Fruit fly (Drosophila melanogaster): Measurements from ENCODE around the gene CG3213.

The CG3213 gene

DNA sequence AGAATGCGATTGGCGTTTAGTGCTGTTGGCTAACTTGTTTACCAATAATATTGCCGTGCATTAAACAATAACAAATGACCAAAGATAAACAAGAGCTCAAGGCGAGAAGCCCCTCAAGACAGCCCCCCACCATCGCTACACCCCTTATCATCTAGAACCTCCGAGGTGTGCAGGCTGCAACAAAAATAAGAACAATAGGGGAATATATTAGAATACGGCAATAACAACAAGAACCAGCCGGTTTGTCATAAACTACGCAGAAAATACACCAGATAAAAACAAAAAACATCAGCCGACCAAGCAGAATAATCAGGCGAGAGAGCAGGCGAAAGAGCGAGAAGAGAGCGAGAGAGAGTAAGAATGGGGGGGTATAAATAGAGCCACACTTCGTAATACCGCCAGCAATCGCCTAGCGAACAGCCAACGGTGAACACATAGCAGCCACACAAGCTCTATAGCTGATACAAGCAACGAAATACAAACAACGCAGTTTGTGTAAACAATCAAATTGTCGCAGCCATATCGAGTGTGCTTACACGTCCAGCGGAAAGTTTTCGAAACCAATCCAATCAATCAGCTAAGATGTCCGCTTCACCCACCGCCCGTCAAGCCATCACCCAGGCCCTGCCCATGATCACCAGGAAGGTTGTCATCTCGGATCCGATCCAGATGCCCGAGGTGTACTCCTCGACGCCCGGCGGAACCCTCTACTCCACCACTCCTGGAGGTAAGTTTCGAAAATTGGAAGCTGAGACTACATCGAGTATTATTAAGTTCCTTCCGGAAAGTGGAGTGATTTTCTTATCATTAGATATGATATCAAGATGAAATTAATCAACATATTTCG is 41.2 kb downstream of the CG3213 start, which contains the start of gene Thor (continued):
- TF ChIP-seq CG9609 (GFP tag; optimal IDR thresholded peaks at IDR 0.05): peak; percentile 22
- TF ChIP-seq lilli (GFP tag; optimal IDR thresholded peaks at IDR 0.05): peak; percentile 86
- peak; percentile 26 for TF ChIP-seq CG30403 (GFP tag; optimal IDR thresholded peaks at IDR 0.05)
- peak; percentile 34 for TF ChIP-seq CG12219 (GFP tag; optimal IDR thresholded peaks at IDR 0.05)
- TF ChIP-seq fu2 (GFP tag; optimal IDR thresholded peaks at IDR 0.05): peak; percentile 29
- peak; percentile 36 for TF ChIP-seq CG15601 (tag; optimal IDR thresholded peaks at IDR 0.05)
- TF ChIP-seq CG11504 (tag; optimal IDR thresholded peaks at IDR 0.05): peak; percentile 42
- peak; percentile 57 for TF ChIP-seq p53 (GFP tag; optimal IDR thresholded peaks at IDR 0.05)
- TF ChIP-seq Hr78 (GFP tag; optimal IDR thresholded peaks at IDR 0.05): peak in 1 of 2 experiments; percentile 6
- peak; percentile 32 for TF ChIP-seq CG10654 (GFP tag; optimal IDR thresholded peaks at IDR 0.05)
- TF ChIP-seq CG6175 (GFP tag; IDR thresholded peaks at IDR 0.05): peak; percentile 75
- peak; percentile 86 for TF ChIP-seq CG11456 (GFP tag; IDR thresholded peaks at IDR 0.05)
- TF ChIP-seq CG18764 (GFP tag; optimal IDR thresholded peaks at IDR 0.05): peak; percentile 52
- peak; percentile 75 for TF ChIP-seq CG17328 (GFP tag; IDR thresholded peaks at IDR 0.05)
- no peak for TF ChIP-seq CG9437 (GFP tag; optimal IDR thresholded peaks at IDR 0.05)
- TF ChIP-seq CG4282 (GFP tag; optimal IDR thresholded peaks at IDR 0.05): peak; percentile 54
- TF ChIP-seq CG7271 (tag; optimal IDR thresholded peaks at IDR 0.05): no peak
- peak; percentile 86 for TF ChIP-seq MTF-1 (GFP tag; optimal IDR thresholded peaks at IDR 0.05; ENCODE audit: borderline replicate concordance)
- peak; percentile 17 for TF ChIP-seq CG10565 (GFP tag; optimal IDR thresholded peaks at IDR 0.05)
- peak; percentile 65 for TF ChIP-seq oc (tag; optimal IDR thresholded peaks at IDR 0.05)
- peak; percentile 12 for TF ChIP-seq pzg (GFP tag; optimal IDR thresholded peaks at IDR 0.05)
- peak; percentile 11 for TF ChIP-seq Sox102F (GFP tag; optimal IDR thresholded peaks at IDR 0.05)
- TF ChIP-seq CG14667 (GFP tag; IDR thresholded peaks at IDR 0.05): peak; percentile 38; the same call in 1 of the 2 replicates
- peak; percentile 12 for TF ChIP-seq Lhr (GFP tag; optimal IDR thresholded peaks at IDR 0.05)
- peak; percentile 78 for TF ChIP-seq bbx (GFP tag; IDR thresholded peaks at IDR 0.05; ENCODE audit: partially characterized antibody)
- TF ChIP-seq Dbx (GFP tag; IDR thresholded peaks at IDR 0.05): peak; percentile 84
- no peak for TF ChIP-seq dan (GFP tag; IDR thresholded peaks at IDR 0.05)
- TF ChIP-seq ATbp (GFP tag; optimal IDR thresholded peaks at IDR 0.05): peak; percentile 74
- peak; percentile 16 for TF ChIP-seq Chrac-16 (GFP tag; optimal IDR thresholded peaks at IDR 0.05)
- no peak for TF ChIP-seq Sin3A (optimal IDR thresholded peaks at IDR 0.05)
- TF ChIP-seq ssp (GFP tag; IDR thresholded peaks at IDR 0.05): no peak
- TF ChIP-seq pros (GFP tag; optimal IDR thresholded peaks at IDR 0.05): peak; percentile 68
- no peak; the same call in 2 of the 3 replicates for TF ChIP-seq zen2 (GFP tag; IDR thresholded peaks at IDR 0.05; ENCODE audit: partially characterized antibody)
- no peak for TF ChIP-seq CG3995 (GFP tag; optimal IDR thresholded peaks at IDR 0.05)
- TF ChIP-seq sens-2 (GFP tag; IDR thresholded peaks at IDR 0.05): 0 out of 2 replicates have a peak, but pooled peaks have one; percentile 63
- peak; percentile 50 for TF ChIP-seq en (GFP tag; optimal IDR thresholded peaks at IDR 0.05)
- TF ChIP-seq CG12659 (GFP tag; optimal IDR thresholded peaks at IDR 0.05): peak; percentile 74
- peak; percentile 52 for TF ChIP-seq Mes4 (GFP tag; optimal IDR thresholded peaks at IDR 0.05)
- peak; percentile 73; the same call in 1 of the 2 replicates for TF ChIP-seq tna (GFP tag; IDR thresholded peaks at IDR 0.05; ENCODE audit: partially characterized antibody)
- TF ChIP-seq Nf-YC (tag; optimal IDR thresholded peaks at IDR 0.05): peak; percentile 71
- peak; percentile 94 for TF ChIP-seq CG10543 (GFP tag; optimal IDR thresholded peaks at IDR 0.05)
- peak; percentile 73 for TF ChIP-seq slbo (GFP tag; IDR thresholded peaks at IDR 0.05)
- peak; percentile 81 for TF ChIP-seq schlank (tag; optimal IDR thresholded peaks at IDR 0.05)
- peak; percentile 54 for TF ChIP-seq HLH54F (GFP tag; optimal IDR thresholded peaks at IDR 0.05)
- peak; percentile 36 to 74 for TF ChIP-seq dpn (GFP tag; optimal IDR thresholded peaks at IDR 0.05)
- peak; percentile 67 for TF ChIP-seq CG3281 (GFP tag; optimal IDR thresholded peaks at IDR 0.05)
- TF ChIP-seq HmgZ (tag; optimal IDR thresholded peaks at IDR 0.05): peak; percentile 80
- peak; percentile 36 for TF ChIP-seq Hsf (GFP tag; optimal IDR thresholded peaks at IDR 0.05)

All from whole organism, embryonic.